Worm (Caenorhabditis elegans) whole organism, L1 larva: Measurements from ENCODE around the gene C37H5.5.

Source experiments
- elt-2 ChIP-seq: sonication (generic microtip); optimal IDR thresholded peaks from 2 replicates; lab custom pipeline; 2016; ENCODE audit warnings: missing genetic modification characterization, mild to moderate bottlenecking, inconsistent platforms, missing compliant biosample characterization, missing genetic modification reagents
- fkh-10 ChIP-seq: sonication (generic microtip); optimal IDR thresholded peaks from 2 replicates; lab custom pipeline; 2017; ENCODE audit warnings: missing biosample characterization, missing genetic modification reagents, missing genetic modification characterization
- fkh-8 ChIP-seq: sonication (generic microtip); optimal IDR thresholded peaks from 2 replicates; lab custom pipeline; 2016; ENCODE audit warnings: mild to moderate bottlenecking, missing genetic modification characterization, missing compliant biosample characterization
- fos-1 ChIP-seq: fragments of 150-350 bp; optimal IDR thresholded peaks from 2 replicates; lab custom pipeline; 2014; ENCODE audit warnings: missing biosample characterization, missing genetic modification characterization
- hpl-2 ChIP-seq: fragments of 150-350 bp; optimal IDR thresholded peaks from 2 replicates; lab custom pipeline; 2014; ENCODE audit warnings: missing biosample characterization, missing genetic modification reagents, missing genetic modification characterization
- jun-1 ChIP-seq: fragments of 150-350 bp; optimal IDR thresholded peaks from 2 replicates; lab custom pipeline; 2014; ENCODE audit warnings: missing biosample characterization, missing genetic modification reagents, missing genetic modification characterization
- lsy-2 ChIP-seq, 2 experiments: fragments of 150-350 bp; optimal IDR thresholded peaks; 2 replicates each; lab custom pipeline; 2014; ENCODE audit warnings: missing biosample characterization in 2 of 2, missing genetic modification characterization in 2 of 2
- nhr-237 ChIP-seq: fragments of 150-350 bp; optimal IDR thresholded peaks from 2 replicates; lab custom pipeline; 2014; ENCODE audit warnings: missing biosample characterization, missing genetic modification characterization
- pqm-1 ChIP-seq: sonication (generic microtip); optimal IDR thresholded peaks from 3 replicates; lab custom pipeline; 2017; ENCODE audit warnings: missing biosample characterization, missing genetic modification characterization
- sptf-1 ChIP-seq: fragments of 150-350 bp; optimal IDR thresholded peaks from 2 replicates; lab custom pipeline; 2014; ENCODE audit warnings: missing biosample characterization, missing genetic modification characterization
- tlp-1 ChIP-seq: fragments of 150-350 bp; optimal IDR thresholded peaks from 2 replicates; lab custom pipeline; 2014; ENCODE audit warnings: missing biosample characterization, missing genetic modification characterization
- unc-86 ChIP-seq: sonication (generic microtip); optimal IDR thresholded peaks from 2 replicates; lab custom pipeline; 2016; ENCODE audit warnings: missing genetic modification characterization, missing compliant biosample characterization

ce11 chrV:4787836-4788235 is 39.3 kb upstream of the C37H5.5 start:
- TF ChIP-seq fos-1 (tag; lab: Kevin White, UChicago) = no peak
- TF ChIP-seq fkh-8 (tag; lab: Kevin White, UChicago) = no peak
- no peak for TF ChIP-seq tlp-1 (tag; lab: Kevin White, UChicago)
- no peak for TF ChIP-seq hpl-2 (GFP tag; lab: Kevin White, UChicago)
- TF ChIP-seq fkh-10 (GFP tag; lab: Kevin White, UChicago) = no peak
- no peak for TF ChIP-seq elt-2 (tag; lab: Kevin White, UChicago)
- TF ChIP-seq nhr-237 (tag; lab: Kevin White, UChicago) = no peak
- no peak for TF ChIP-seq unc-86 (tag; lab: Kevin White, UChicago)
- TF ChIP-seq pqm-1 (tag; lab: Kevin White, UChicago) = no peak
- TF ChIP-seq jun-1 (tag; lab: Kevin White, UChicago) = no peak
- no peak for TF ChIP-seq lsy-2 (tag; optimal IDR thresholded peaks at IDR 0.05; lab: Kevin White, UChicago)
- no peak for TF ChIP-seq sptf-1 (tag; lab: Kevin White, UChicago)
